Fruit fly (Drosophila melanogaster) whole organism, embryonic: ENCODE results near the gene Obp99d.

Source experiments
- C15 ChIP-seq: fragments of 200-800 bp; sonication (Bioruptor generic); IDR thresholded peaks from 3 replicates; pipeline ENCODE4 v1.3.6; 2022; ENCODE audit warnings: missing biosample characterization, missing genetic modification characterization
- CG10543 ChIP-seq: fragments of 200-800 bp; sonication (Bioruptor generic); optimal IDR thresholded peaks from 3 replicates; lab custom pipeline; 2017; ENCODE audit warnings: missing biosample characterization, mild to moderate bottlenecking, missing genetic modification characterization, moderate library complexity
- CG11695 ChIP-seq: fragments of 200-800 bp; sonication (Bioruptor generic); IDR thresholded peaks from 3 replicates; pipeline ENCODE4 v1.3.6; 2022; ENCODE audit warnings: missing biosample characterization, missing genetic modification characterization
- CG11696 ChIP-seq: fragments of 200-800 bp; sonication (Bioruptor generic); IDR thresholded peaks from 2 replicates; pipeline ENCODE4 v1.3.6; 2022; ENCODE audit warnings: missing biosample characterization, missing genetic modification characterization
- CG1233 ChIP-seq: fragments of 200-800 bp; sonication (Bioruptor generic); optimal IDR thresholded peaks from 4 replicates; lab custom pipeline; 2018; ENCODE audit warnings: missing biosample characterization, mild to moderate bottlenecking, missing genetic modification characterization
- CG13624 ChIP-seq: fragments of 200-800 bp; sonication (Bioruptor generic); optimal IDR thresholded peaks from 2 replicates; lab custom pipeline; 2016; ENCODE audit warnings: missing biosample characterization, missing genetic modification characterization
- CG13775 ChIP-seq: fragments of 200-800 bp; sonication (Bioruptor generic); optimal IDR thresholded peaks from 3 replicates; lab custom pipeline; 2017; ENCODE audit warnings: missing biosample characterization, mild to moderate bottlenecking, missing genetic modification characterization
- CG14667 ChIP-seq: fragments of 200-800 bp; sonication (Bioruptor generic); IDR thresholded peaks from 2 replicates; pipeline ENCODE4 v1.3.6; 2022; ENCODE audit warnings: missing biosample characterization, missing genetic modification characterization
- CG14965 ChIP-seq: fragments of 200-800 bp; sonication (Bioruptor generic); optimal IDR thresholded peaks from 2 replicates; lab custom pipeline; 2016; ENCODE audit warnings: missing biosample characterization, missing genetic modification characterization, borderline replicate concordance
- CG15696 ChIP-seq: fragments of 200-800 bp; sonication (Bioruptor generic); optimal IDR thresholded peaks from 2 replicates; lab custom pipeline; 2019; ENCODE audit warnings: missing biosample characterization, mild to moderate bottlenecking, missing genetic modification characterization, moderate library complexity
- CG17186 ChIP-seq: fragments of 200-800 bp; sonication (Bioruptor generic); optimal IDR thresholded peaks from 3 replicates; lab custom pipeline; 2017; ENCODE audit warnings: missing biosample characterization, missing genetic modification reagents, missing genetic modification characterization
- CG17328 ChIP-seq: fragments of 200-800 bp; sonication (Bioruptor generic); IDR thresholded peaks from 2 replicates; pipeline ENCODE4 v1.3.6; 2022; ENCODE audit warnings: missing biosample characterization, missing genetic modification characterization
- CG18764 ChIP-seq: fragments of 200-800 bp; sonication (Bioruptor generic); optimal IDR thresholded peaks from 3 replicates; lab custom pipeline; 2016; ENCODE audit warnings: missing biosample characterization, missing genetic modification characterization
- CG30020 ChIP-seq: fragments of 200-800 bp; optimal IDR thresholded peaks from 2 replicates; lab custom pipeline; 2019; ENCODE audit warnings: missing biosample characterization, mild to moderate bottlenecking, missing genetic modification characterization, moderate library complexity
- CG30431 ChIP-seq: fragments of 200-800 bp; sonication (Bioruptor generic); optimal IDR thresholded peaks from 2 replicates; lab custom pipeline; 2017; ENCODE audit warnings: missing biosample characterization, missing genetic modification characterization
- CG33213 ChIP-seq: fragments of 200-800 bp; sonication (Bioruptor generic); optimal IDR thresholded peaks from 3 replicates; lab custom pipeline; 2016; ENCODE audit warnings: missing biosample characterization, missing genetic modification characterization
- CG34376 ChIP-seq: fragments of 200-800 bp; sonication (Bioruptor generic); optimal IDR thresholded peaks from 2 replicates; lab custom pipeline; 2018; ENCODE audit warnings: missing biosample characterization, mild to moderate bottlenecking, missing genetic modification characterization
- CG3726 ChIP-seq: fragments of 200-800 bp; sonication (Bioruptor generic); IDR thresholded peaks from 3 replicates; pipeline ENCODE4, ENCODE4 v1.3.6; 2022; ENCODE audit warnings: missing biosample characterization, missing genetic modification characterization
- CG7556 ChIP-seq: fragments of 200-800 bp; sonication (Bioruptor generic); optimal IDR thresholded peaks from 2 replicates; lab custom pipeline; 2017; ENCODE audit warnings: missing biosample characterization, mild to moderate bottlenecking, missing genetic modification characterization
- CG9609 ChIP-seq: fragments of 200-800 bp; sonication (Bioruptor generic); optimal IDR thresholded peaks from 3 replicates; lab custom pipeline; 2016; ENCODE audit warnings: missing biosample characterization, missing genetic modification characterization
- Camta ChIP-seq: fragments of 200-800 bp; sonication (Bioruptor generic); optimal IDR thresholded peaks from 2 replicates; lab custom pipeline; 2016; ENCODE audit warnings: missing biosample characterization, missing genetic modification characterization
- CrebB ChIP-seq: fragments of 200-800 bp; sonication (Bioruptor generic); optimal IDR thresholded peaks from 3 replicates; lab custom pipeline; 2018; ENCODE audit warnings: missing biosample characterization, mild to moderate bottlenecking, missing genetic modification characterization
- D19B ChIP-seq: fragments of 200-800 bp; sonication (Bioruptor generic); optimal IDR thresholded peaks from 2 replicates; lab custom pipeline; 2017; ENCODE audit warnings: missing biosample characterization, mild to moderate bottlenecking, missing genetic modification characterization
- Deaf1 ChIP-seq: fragments of 200-800 bp; optimal IDR thresholded peaks from 3 replicates; lab custom pipeline; 2019; ENCODE audit warnings: missing biosample characterization, mild to moderate bottlenecking, missing genetic modification characterization, moderate library complexity
- Fer3 ChIP-seq: fragments of 200-800 bp; sonication (Bioruptor generic); optimal IDR thresholded peaks from 2 replicates; lab custom pipeline; 2018; ENCODE audit warnings: missing biosample characterization, mild to moderate bottlenecking, missing genetic modification characterization, moderate library complexity
- HHEX ChIP-seq: fragments of 200-800 bp; sonication (Bioruptor generic); optimal IDR thresholded peaks from 3 replicates; lab custom pipeline; 2017; ENCODE audit warnings: missing biosample characterization, mild to moderate bottlenecking, missing genetic modification characterization, missing genetic modification reagents
- HLH54F ChIP-seq: fragments of 200-800 bp; sonication (Bioruptor generic); optimal IDR thresholded peaks from 3 replicates; lab custom pipeline; 2016; ENCODE audit warnings: missing biosample characterization, missing genetic modification characterization
- Hand ChIP-seq: fragments of 200-800 bp; sonication (Bioruptor generic); optimal IDR thresholded peaks from 2 replicates; lab custom pipeline; 2017; ENCODE audit warnings: mild to moderate bottlenecking, missing biosample characterization, missing genetic modification reagents, missing genetic modification characterization
- HmgD ChIP-seq: fragments of 200-800 bp; sonication (Bioruptor generic); optimal IDR thresholded peaks from 3 replicates; lab custom pipeline; 2016; ENCODE audit warnings: missing biosample characterization, missing genetic modification characterization
- HmgZ ChIP-seq: fragments of 200-800 bp; sonication (Bioruptor generic); optimal IDR thresholded peaks from 2 replicates; lab custom pipeline; 2018; ENCODE audit warnings: missing biosample characterization, mild to moderate bottlenecking, missing genetic modification characterization
- Hsf ChIP-seq: fragments of 200-800 bp; sonication (Bioruptor generic); optimal IDR thresholded peaks from 3 replicates; lab custom pipeline; 2016; ENCODE audit warnings: missing biosample characterization, missing genetic modification characterization
- Lim3 ChIP-seq: fragments of 200-800 bp; sonication (Bioruptor generic); IDR thresholded peaks from 2 replicates; pipeline ENCODE4 v1.3.6; 2022; ENCODE audit warnings: missing biosample characterization, missing genetic modification characterization
- MESR4 ChIP-seq: fragments of 200-800 bp; sonication (Bioruptor generic); optimal IDR thresholded peaks from 2 replicates; lab custom pipeline; 2018; ENCODE audit warnings: missing biosample characterization, mild to moderate bottlenecking, missing genetic modification characterization, moderate library complexity
- Myb ChIP-seq: fragments of 200-800 bp; sonication (Bioruptor generic); optimal IDR thresholded peaks from 2 replicates; lab custom pipeline; 2016; ENCODE audit warnings: missing biosample characterization, missing genetic modification characterization
- NFAT ChIP-seq: fragments of 200-800 bp; sonication (Bioruptor generic); IDR thresholded peaks from 2 replicates; pipeline ENCODE4 v1.3.6; 2022; ENCODE audit warnings: missing biosample characterization, missing genetic modification characterization
- NK7.1 ChIP-seq: fragments of 200-800 bp; sonication (Bioruptor generic); optimal IDR thresholded peaks from 3 replicates; lab custom pipeline; 2016; ENCODE audit warnings: missing biosample characterization, missing genetic modification characterization
- Neu2 ChIP-seq: fragments of 200-800 bp; sonication (Bioruptor generic); optimal IDR thresholded peaks from 3 replicates; lab custom pipeline; 2016; ENCODE audit warnings: missing biosample characterization, missing genetic modification characterization, borderline replicate concordance
- Spps ChIP-seq: fragments of 200-800 bp; sonication (Bioruptor generic); optimal IDR thresholded peaks from 2 replicates; lab custom pipeline; 2018; ENCODE audit warnings: missing biosample characterization, mild to moderate bottlenecking, missing genetic modification characterization
- Ssrp ChIP-seq: fragments of 200-800 bp; sonication (Bioruptor generic); optimal IDR thresholded peaks from 2 replicates; lab custom pipeline; 2018; ENCODE audit warnings: missing biosample characterization, mild to moderate bottlenecking, missing genetic modification characterization, moderate library complexity
- ab ChIP-seq: fragments of 200-800 bp; sonication (Bioruptor generic); optimal IDR thresholded peaks from 2 replicates; lab custom pipeline; 2016; ENCODE audit warnings: missing biosample characterization, missing genetic modification characterization
- bsh ChIP-seq, 2 experiments: fragments of 200-800 bp; sonication (Bioruptor generic); optimal IDR thresholded peaks; 2 replicates each; lab custom pipeline; 2017 to 2018; ENCODE audit warnings: mild to moderate bottlenecking in 2 of 2, missing biosample characterization in 2 of 2, missing genetic modification characterization in 2 of 2, moderate library complexity in 1 of 2
- croc ChIP-seq: fragments of 200-800 bp; sonication (Bioruptor generic); conservative IDR thresholded peaks from 3 replicates; pipeline ENCODE4 v1.3.6; 2022; ENCODE audit warnings: missing biosample characterization, missing genetic modification characterization
- dati ChIP-seq: fragments of 200-800 bp; sonication (Bioruptor generic); IDR thresholded peaks from 2 replicates; pipeline ENCODE4 v1.3.6; 2022; ENCODE audit warnings: missing biosample characterization, missing genetic modification characterization
- disco-r ChIP-seq: fragments of 200-800 bp; sonication (Bioruptor generic); optimal IDR thresholded peaks from 2 replicates; lab custom pipeline; 2016; ENCODE audit warnings: missing biosample characterization, missing genetic modification characterization
- dm ChIP-seq: fragments of 200-800 bp; sonication (Bioruptor generic); optimal IDR thresholded peaks from 3 replicates; lab custom pipeline; 2016; ENCODE audit warnings: missing biosample characterization, missing genetic modification characterization
- fd3F ChIP-seq: fragments of 200-800 bp; sonication (Bioruptor generic); optimal IDR thresholded peaks from 2 replicates; lab custom pipeline; 2018; ENCODE audit warnings: missing biosample characterization, mild to moderate bottlenecking, missing genetic modification characterization, moderate library complexity
- gfzf ChIP-seq: fragments of 200-800 bp; sonication (Bioruptor generic); optimal IDR thresholded peaks from 2 replicates; lab custom pipeline; 2016; ENCODE audit warnings: missing biosample characterization, mild to moderate bottlenecking, missing genetic modification characterization, moderate library complexity
- hth ChIP-seq: fragments of >200 bp; optimal IDR thresholded peaks from 2 replicates; lab custom pipeline; 2017; ENCODE audit warnings: inconsistent platforms
- lmd ChIP-seq: fragments of 200-800 bp; sonication (Bioruptor generic); IDR thresholded peaks from 2 replicates; pipeline ENCODE4 v1.3.6; 2022; ENCODE audit warnings: missing biosample characterization, missing genetic modification characterization
- prd ChIP-seq, 3 experiments: fragments of >200 bp in 2 of 3; fragments of 200-800 bp in 1 of 3; sonication (Bioruptor generic) in 1 of 3; optimal IDR thresholded peaks in 2 of 3; IDR thresholded peaks in 1 of 3; 2 replicates in 2 of 3; 3 replicates in 1 of 3; pipeline versions ENCODE4 v1.3.6 to Lab custom; 2017 to 2022; ENCODE audit warnings: missing biosample characterization in 1 of 3, missing genetic modification characterization in 1 of 3
- run ChIP-seq: fragments of 200-800 bp; sonication (Bioruptor generic); optimal IDR thresholded peaks from 3 replicates; lab custom pipeline; 2018; ENCODE audit warnings: missing biosample characterization, mild to moderate bottlenecking, missing genetic modification characterization
- zf30C ChIP-seq: fragments of 200-800 bp; sonication (Bioruptor generic); optimal IDR thresholded peaks from 3 replicates; lab custom pipeline; 2018; ENCODE audit warnings: missing biosample characterization, mild to moderate bottlenecking, missing genetic modification characterization

Gene Obp99d

dm6 chr3R:29737891-29738290 is 23.6 kb downstream of the Obp99d start, which contains the start of gene Gnpnat (continued):
- peak; percentile 39 for TF ChIP-seq Ssrp (tag; lab: Kevin White, UChicago)
- TF ChIP-seq zf30C, result no peak
- no peak for TF ChIP-seq NFAT
- peak; percentile 29 for TF ChIP-seq Spps (tag; lab: Kevin White, UChicago)
- TF ChIP-seq Hand (GFP tag; lab: Kevin White, UChicago), result peak; percentile 38
- no peak for TF ChIP-seq CG10543 (GFP tag; lab: Kevin White, UChicago)
- TF ChIP-seq prd (optimal IDR thresholded peaks at IDR 0.05; lab: Kevin White, UChicago), result no peak
- no peak for TF ChIP-seq prd (GFP tag; IDR thresholded peaks at IDR 0.05; lab: Robert Waterston, UW)
- no peak for TF ChIP-seq HmgD
- TF ChIP-seq HHEX (GFP tag; lab: Kevin White, UChicago), result peak; percentile 48
- TF ChIP-seq CG1233 (GFP tag; lab: Kevin White, UChicago), result peak; percentile 55
- TF ChIP-seq bsh (GFP tag; optimal IDR thresholded peaks at IDR 0.05; lab: Kevin White, UChicago), result peak in 1 of 2 experiments; percentile 73
- TF ChIP-seq D19B (GFP tag; lab: Kevin White, UChicago), result no peak
- peak; percentile 5 for TF ChIP-seq CG30431 (GFP tag; lab: Kevin White, UChicago)
- no peak for TF ChIP-seq CG3726 (GFP tag; lab: Robert Waterston, UW)
- no peak for TF ChIP-seq CG11695 (GFP tag; lab: Robert Waterston, UW)
- no peak for TF ChIP-seq ab
- TF ChIP-seq HmgZ (tag; lab: Kevin White, UChicago), result peak; percentile 58
- TF ChIP-seq dm (GFP tag; lab: Kevin White, UChicago), result no peak
- no peak for TF ChIP-seq Camta (GFP tag; lab: Kevin White, UChicago)
- no peak for TF ChIP-seq CG17186
- TF ChIP-seq CG33213 (GFP tag; lab: Kevin White, UChicago), result no peak
- TF ChIP-seq fd3F (GFP tag; lab: Kevin White, UChicago), result peak; percentile 38
- no peak for TF ChIP-seq CG17328 (GFP tag; lab: Robert Waterston, UW)
- TF ChIP-seq hth (lab: Kevin White, UChicago), result no peak
- no peak for TF ChIP-seq Neu2 (GFP tag; lab: Kevin White, UChicago)
- TF ChIP-seq CG34376 (GFP tag; lab: Kevin White, UChicago), result no peak
- TF ChIP-seq Fer3 (tag; lab: Kevin White, UChicago), result peak; percentile 67
- TF ChIP-seq CG11696, result no peak
- TF ChIP-seq disco-r, result no peak
- TF ChIP-seq CG14965 (GFP tag; lab: Kevin White, UChicago), result no peak
- TF ChIP-seq CG13624 (GFP tag; lab: Kevin White, UChicago), result no peak
- no peak for TF ChIP-seq CG14667 (GFP tag; lab: Robert Waterston, UW)
- no peak for TF ChIP-seq Lim3 (GFP tag; lab: Robert Waterston, UW)
- TF ChIP-seq CG9609, result no peak
- no peak for TF ChIP-seq MESR4 (GFP tag; lab: Kevin White, UChicago)
- TF ChIP-seq CG15696 (tag; lab: Kevin White, UChicago), result peak; percentile 46
- no peak for TF ChIP-seq CG18764
- peak; percentile 52 for TF ChIP-seq CG13775 (GFP tag; lab: Kevin White, UChicago)
- TF ChIP-seq Deaf1, result peak; percentile 26
- TF ChIP-seq CG7556 (GFP tag; lab: Kevin White, UChicago), result peak; percentile 66
- no peak for TF ChIP-seq croc (GFP tag; lab: Robert Waterston, UW)
- TF ChIP-seq run (tag; lab: Kevin White, UChicago), result no peak
- no peak for TF ChIP-seq HLH54F (GFP tag; lab: Kevin White, UChicago)
- TF ChIP-seq gfzf (GFP tag; lab: Kevin White, UChicago), result no peak
- TF ChIP-seq C15 (GFP tag; lab: Robert Waterston, UW), result no peak
- TF ChIP-seq Myb (GFP tag; lab: Kevin White, UChicago), result no peak
- TF ChIP-seq dati (GFP tag; lab: Robert Waterston, UW), result no peak
- no peak for TF ChIP-seq Hsf (GFP tag; lab: Kevin White, UChicago)
- TF ChIP-seq CrebB (tag; lab: Kevin White, UChicago), result peak; percentile 5
- TF ChIP-seq NK7.1 (GFP tag; lab: Kevin White, UChicago), result no peak
- no peak for TF ChIP-seq CG30020 (tag; lab: Kevin White, UChicago)
- no peak for TF ChIP-seq lmd (GFP tag; lab: Robert Waterston, UW)
